Fruit fly (Drosophila melanogaster) whole organism, embryonic: ENCODE data around the gene CG15014.

Experiments
- CG10147 ChIP-seq: fragments of 200-800 bp; sonication (Bioruptor generic); optimal IDR thresholded peaks from 2 replicates; lab custom pipeline; 2019; ENCODE audit warnings: missing biosample characterization, mild to moderate bottlenecking, missing genetic modification characterization, moderate library complexity
- CG10565 ChIP-seq: fragments of 200-800 bp; sonication (Bioruptor generic); optimal IDR thresholded peaks from 3 replicates; lab custom pipeline; 2016; ENCODE audit warnings: missing biosample characterization, mild to moderate bottlenecking, missing genetic modification characterization
- CG15073 ChIP-seq: fragments of 200-800 bp; sonication (Bioruptor generic); optimal IDR thresholded peaks from 2 replicates; lab custom pipeline; 2016; ENCODE audit warnings: missing biosample characterization, missing genetic modification characterization
- Camta ChIP-seq: fragments of 200-800 bp; sonication (Bioruptor generic); optimal IDR thresholded peaks from 2 replicates; lab custom pipeline; 2016; ENCODE audit warnings: missing biosample characterization, missing genetic modification characterization
- Gsc ChIP-seq: fragments of 200-800 bp; sonication (Bioruptor generic); IDR thresholded peaks from 2 replicates; pipeline ENCODE4 v1.3.6; 2022; ENCODE audit warnings: missing biosample characterization, missing genetic modification characterization
- az2 ChIP-seq: fragments of 200-800 bp; sonication (Bioruptor generic); optimal IDR thresholded peaks from 3 replicates; lab custom pipeline; 2016; ENCODE audit warnings: missing biosample characterization, missing genetic modification characterization
- her ChIP-seq: fragments of 200-800 bp; sonication (Bioruptor generic); optimal IDR thresholded peaks from 2 replicates; lab custom pipeline; 2016; ENCODE audit warnings: missing biosample characterization, missing genetic modification characterization
- pum ChIP-seq: fragments of 200-800 bp; sonication (Bioruptor generic); optimal IDR thresholded peaks from 2 replicates; lab custom pipeline; 2016; ENCODE audit warnings: missing biosample characterization, missing genetic modification characterization
- seq ChIP-seq: fragments of 200-800 bp; sonication (Bioruptor generic); IDR thresholded peaks from 2 replicates; pipeline ENCODE4 v1.3.6; 2022; ENCODE audit warnings: missing biosample characterization, missing genetic modification characterization
- sob ChIP-seq: fragments of 200-800 bp; sonication (Bioruptor generic); IDR thresholded peaks from 2 replicates; pipeline ENCODE4 v1.3.6; 2022; ENCODE audit warnings: missing biosample characterization, missing genetic modification characterization
- vfl ChIP-seq: fragments of 200-800 bp; sonication (Bioruptor generic); optimal IDR thresholded peaks from 2 replicates; lab custom pipeline; 2016; ENCODE audit warnings: missing biosample characterization, missing genetic modification characterization

DNA sequence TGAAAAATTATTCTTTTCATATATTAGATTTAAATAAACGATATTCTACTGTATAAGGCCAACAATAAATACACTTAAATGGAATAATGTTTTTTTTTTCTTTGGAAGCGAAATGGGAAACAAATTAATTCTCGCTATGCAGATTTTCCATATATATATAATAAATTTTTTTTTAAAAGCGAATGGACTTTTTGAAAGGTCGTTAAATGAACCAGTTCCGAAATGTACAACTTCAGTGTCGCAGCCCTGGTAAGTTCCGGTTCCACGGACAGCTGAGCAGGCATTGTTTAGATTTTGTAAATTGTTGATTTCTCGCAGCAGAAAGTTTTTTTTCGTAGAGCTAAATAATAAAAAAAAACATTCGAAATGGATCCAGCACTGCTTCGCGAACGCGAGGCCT, 35.3 kb downstream of the CG15014 start, which contains the start of gene TfIIEbeta:
- TF ChIP-seq vfl (no peak), sob (GFP tag; lab: Robert Waterston, UW) (no peak), Camta (GFP tag; lab: Kevin White, UChicago) (no peak), az2 (peak; percentile 28), seq (GFP tag; lab: Robert Waterston, UW) (no peak), CG10565 (GFP tag; lab: Kevin White, UChicago) (no peak), her (no peak), CG15073 (GFP tag; lab: Kevin White, UChicago) (no peak), CG10147 (GFP tag; lab: Kevin White, UChicago) (no peak), Gsc (GFP tag; lab: Robert Waterston, UW) (no peak), pum (GFP tag; lab: Kevin White, UChicago) (no peak)
